Worm (Caenorhabditis elegans) whole organism, mixed stage, embryonic: ENCODE measurements around the gene C28G1.10.

ENCODE experiments used
- elt-1 ChIP-seq: sonication (generic microtip); optimal IDR thresholded peaks from 2 replicates; lab custom pipeline; 2017; ENCODE audit warnings: missing genetic modification characterization, mild to moderate bottlenecking, missing compliant biosample characterization, antibody characterized with exemption, moderate library complexity, borderline replicate concordance; ENCODE audit not compliant: insufficient read depth
- lin-13 ChIP-seq: fragments of 150-350 bp; optimal IDR thresholded peaks from 2 replicates; lab custom pipeline; 2014; ENCODE audit warnings: missing biosample characterization, missing genetic modification characterization
- mep-1 ChIP-seq: fragments of 150-350 bp; optimal IDR thresholded peaks from 2 replicates; lab custom pipeline; 2017; ENCODE audit warnings: missing biosample characterization, missing genetic modification reagents, missing genetic modification characterization, inconsistent platforms
- nhr-237 ChIP-seq: fragments of 150-350 bp; optimal IDR thresholded peaks from 2 replicates; lab custom pipeline; 2014; ENCODE audit warnings: missing biosample characterization, missing genetic modification characterization
- nhr-76 ChIP-seq: sonication (generic microtip); optimal IDR thresholded peaks from 2 replicates; lab custom pipeline; 2017; ENCODE audit warnings: missing biosample characterization, missing genetic modification characterization
- snpc-4 ChIP-seq: fragments of 150-350 bp; optimal IDR thresholded peaks from 2 replicates; lab custom pipeline; 2014; ENCODE audit warnings: missing biosample characterization, missing genetic modification characterization
- unc-39 ChIP-seq: fragments of 150-350 bp; optimal IDR thresholded peaks from 2 replicates; lab custom pipeline; 2014; ENCODE audit warnings: missing biosample characterization, missing genetic modification characterization
- unc-62 ChIP-seq: fragments of 150-350 bp; optimal IDR thresholded peaks from 2 replicates; lab custom pipeline; 2014; ENCODE audit warnings: missing biosample characterization, missing genetic modification reagents, missing genetic modification characterization

DNA sequence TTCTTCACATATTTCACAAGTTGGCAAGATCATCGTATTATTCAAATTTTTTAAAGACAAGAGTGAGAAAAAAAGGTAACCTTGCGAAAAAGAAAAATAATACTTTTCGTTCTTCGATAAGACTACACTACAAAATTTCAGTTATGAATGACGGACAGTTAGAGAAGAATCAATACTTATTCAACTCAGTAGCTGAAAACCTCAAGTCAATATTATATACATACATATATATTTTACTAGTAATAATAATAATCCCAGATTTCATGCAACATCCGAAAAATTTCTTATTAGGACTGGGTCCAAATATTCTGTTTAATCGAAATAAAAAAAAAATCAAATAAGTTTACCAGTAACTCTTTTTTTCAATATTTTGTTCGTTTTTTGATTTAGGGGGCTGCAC, 15.8 kb upstream of the C28G1.10 start, which contains the start of gene C28G1.6:
- no peak for TF ChIP-seq unc-39 (tag; lab: Kevin White, UChicago)
- no peak for TF ChIP-seq mep-1 (tag; lab: Kevin White, UChicago)
- TF ChIP-seq snpc-4 = no peak
- no peak for TF ChIP-seq lin-13 (tag; lab: Kevin White, UChicago)
- TF ChIP-seq nhr-237 (tag; lab: Kevin White, UChicago) = no peak
- TF ChIP-seq unc-62 (GFP tag; lab: Kevin White, UChicago) = no peak
- no peak for TF ChIP-seq elt-1 (tag; lab: Kevin White, UChicago)
- TF ChIP-seq nhr-76 (tag; lab: Kevin White, UChicago) = no peak
